Fruit fly (Drosophila melanogaster): ENCODE results near the gene CG15011.

- TF ChIP-seq EcR (GFP tag; optimal IDR thresholded peaks at IDR 0.05) (no peak), usp (GFP tag; optimal IDR thresholded peaks at IDR 0.05) (no peak), pan (optimal IDR thresholded peaks at IDR 0.05) (no peak), CG8478 (optimal IDR thresholded peaks at IDR 0.05) (no peak)
These were observed 22.8 kb downstream of the CG15011 start, which contains the start of gene ImpL2 for dm6 chr3L:4236097-4236572.

All from whole organism.